Worm (Caenorhabditis elegans) whole organism, late embryonic: ENCODE data around the gene clec-178.

ENCODE experiments used
- ahr-1 ChIP-seq: sonication (generic microtip); optimal IDR thresholded peaks from 2 replicates; lab custom pipeline; 2016; ENCODE audit warnings: missing genetic modification characterization, missing compliant biosample characterization
- ceh-48 ChIP-seq: sonication (generic microtip); optimal IDR thresholded peaks from 2 replicates; lab custom pipeline; 2016; ENCODE audit warnings: missing genetic modification characterization, inconsistent platforms, missing compliant biosample characterization
- ceh-9 ChIP-seq: sonication (generic microtip); optimal IDR thresholded peaks from 2 replicates; lab custom pipeline; 2016; ENCODE audit warnings: mild to moderate bottlenecking, missing genetic modification characterization, inconsistent platforms, missing compliant biosample characterization
- che-1 ChIP-seq: sonication (generic microtip); optimal IDR thresholded peaks from 2 replicates; lab custom pipeline; 2016; ENCODE audit warnings: mild to moderate bottlenecking, missing genetic modification characterization, missing compliant biosample characterization
- dmd-4 ChIP-seq: sonication (generic microtip); optimal IDR thresholded peaks from 2 replicates; lab custom pipeline; 2016; ENCODE audit warnings: borderline replicate concordance, missing genetic modification characterization, missing compliant biosample characterization
- elt-2 ChIP-seq: sonication (generic microtip); optimal IDR thresholded peaks from 2 replicates; lab custom pipeline; 2016; ENCODE audit warnings: missing genetic modification reagents, missing genetic modification characterization, missing compliant biosample characterization
- fkh-10 ChIP-seq: fragments of 150-350 bp; optimal IDR thresholded peaks from 2 replicates; lab custom pipeline; 2014; ENCODE audit warnings: missing biosample characterization, missing genetic modification reagents, missing genetic modification characterization
- nhr-11 ChIP-seq: fragments of 150-350 bp; optimal IDR thresholded peaks from 2 replicates; lab custom pipeline; 2014; ENCODE audit warnings: missing biosample characterization, missing genetic modification characterization
- pha-4 ChIP-seq: fragments of 150-350 bp; optimal IDR thresholded peaks from 2 replicates; lab custom pipeline; 2018; ENCODE audit warnings: missing biosample characterization, missing genetic modification reagents, missing genetic modification characterization
- rnt-1 ChIP-seq: sonication (generic microtip); optimal IDR thresholded peaks from 2 replicates; lab custom pipeline; 2016; ENCODE audit warnings: missing genetic modification characterization, missing compliant biosample characterization

DNA sequence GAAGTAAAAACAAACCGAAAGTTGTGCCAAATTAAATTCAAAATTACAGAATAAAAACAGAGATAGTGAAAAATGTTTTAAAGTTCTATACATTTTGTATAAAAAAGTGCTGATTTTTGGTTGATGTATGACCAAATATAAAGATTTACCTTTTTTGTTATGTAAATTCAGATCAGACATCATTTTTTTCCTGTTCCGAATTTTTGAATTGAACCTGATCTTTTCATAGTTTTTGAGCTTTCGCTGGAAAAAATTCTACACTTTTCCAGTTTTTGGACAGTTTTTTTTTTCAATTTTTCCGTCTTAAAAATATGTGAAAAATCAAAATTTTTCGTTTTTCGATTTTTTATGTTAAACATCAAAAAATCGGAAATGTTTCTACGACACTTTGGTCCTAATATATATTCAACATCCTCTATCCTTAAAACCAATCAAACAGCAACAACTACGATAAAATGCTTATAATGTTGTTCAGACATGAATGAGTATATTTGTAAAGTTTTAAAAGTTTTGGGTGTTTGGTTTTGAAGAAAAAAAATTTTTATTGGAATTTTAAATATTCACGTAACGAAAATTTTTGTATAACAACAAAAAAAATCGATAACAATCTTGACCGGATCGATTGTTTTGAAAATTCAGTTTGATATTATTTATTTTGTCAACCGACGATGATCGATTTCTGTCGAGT, 28.9 kb downstream of the clec-178 start, which contains the start of the genes C55C3.7 and C55C3.6:
- TF ChIP-seq ceh-9 (tag; lab: Kevin White, UChicago), result no peak
- TF ChIP-seq ceh-48 (tag; lab: Kevin White, UChicago), result no peak
- no peak for TF ChIP-seq nhr-11 (tag; lab: Kevin White, UChicago)
- TF ChIP-seq rnt-1 (tag; lab: Kevin White, UChicago), result no peak
- TF ChIP-seq che-1 (tag; lab: Kevin White, UChicago), result no peak
- no peak for TF ChIP-seq elt-2 (tag; lab: Kevin White, UChicago)
- TF ChIP-seq pha-4 (tag; lab: Kevin White, UChicago), result no peak
- no peak for TF ChIP-seq ahr-1 (tag; lab: Kevin White, UChicago)
- no peak for TF ChIP-seq fkh-10 (GFP tag; lab: Kevin White, UChicago)
- TF ChIP-seq dmd-4 (tag; lab: Kevin White, UChicago), result no peak
